Worm (Caenorhabditis elegans) whole organism, mixed stage, embryonic: ENCODE data around the gene arc-1.

Experiments used
- blmp-1 ChIP-seq: fragments of 150-350 bp; optimal IDR thresholded peaks from 2 replicates; lab custom pipeline; 2014; ENCODE audit warnings: missing biosample characterization, missing genetic modification characterization
- ceh-39 ChIP-seq: fragments of 150-350 bp; optimal IDR thresholded peaks from 2 replicates; lab custom pipeline; 2014; ENCODE audit warnings: missing biosample characterization, missing genetic modification characterization
- flh-1 ChIP-seq: fragments of 200-800 bp; sonication (Bioruptor generic); optimal IDR thresholded peaks from 2 replicates; lab custom pipeline; 2018; ENCODE audit warnings: mild to moderate bottlenecking, missing genetic modification characterization, moderate library complexity, missing compliant biosample characterization
- mls-2 ChIP-seq: sonication (generic microtip); optimal IDR thresholded peaks from 2 replicates; lab custom pipeline; 2016; ENCODE audit warnings: mild to moderate bottlenecking, missing genetic modification characterization, moderate library complexity, missing compliant biosample characterization
- nhr-237 ChIP-seq: fragments of 150-350 bp; optimal IDR thresholded peaks from 2 replicates; lab custom pipeline; 2014; ENCODE audit warnings: missing biosample characterization, missing genetic modification characterization
- nhr-28 ChIP-seq: fragments of 150-350 bp; optimal IDR thresholded peaks from 2 replicates; lab custom pipeline; 2014; ENCODE audit warnings: missing biosample characterization, missing genetic modification characterization
- pha-4 ChIP-seq: fragments of 150-350 bp; optimal IDR thresholded peaks from 2 replicates; lab custom pipeline; 2018; ENCODE audit warnings: missing biosample characterization, missing genetic modification reagents, missing genetic modification characterization
- sem-2 ChIP-seq: fragments of 200-800 bp; sonication (Bioruptor generic); optimal IDR thresholded peaks from 2 replicates; lab custom pipeline; 2018; ENCODE audit warnings: mild to moderate bottlenecking, missing genetic modification characterization, missing compliant biosample characterization
- sptf-1 ChIP-seq: sonication (generic microtip); optimal IDR thresholded peaks from 2 replicates; lab custom pipeline; 2017; ENCODE audit warnings: mild to moderate bottlenecking, missing genetic modification characterization, moderate library complexity, missing compliant biosample characterization
- unc-39 ChIP-seq: fragments of 150-350 bp; optimal IDR thresholded peaks from 2 replicates; lab custom pipeline; 2014; ENCODE audit warnings: missing biosample characterization, missing genetic modification characterization
- unc-62 ChIP-seq: fragments of 150-350 bp; optimal IDR thresholded peaks from 2 replicates; lab custom pipeline; 2014; ENCODE audit warnings: missing biosample characterization, missing genetic modification reagents, missing genetic modification characterization
- zip-8 ChIP-seq: fragments of 150-350 bp; optimal IDR thresholded peaks from 2 replicates; lab custom pipeline; 2014; ENCODE audit warnings: missing biosample characterization, missing genetic modification characterization
- ztf-11 ChIP-seq: fragments of 150-350 bp; optimal IDR thresholded peaks from 2 replicates; lab custom pipeline; 2014; ENCODE audit warnings: missing biosample characterization, missing genetic modification characterization

- TF ChIP-seq pha-4 (tag; lab: Kevin White, UChicago) (peak; percentile 31), mls-2 (tag; lab: Kevin White, UChicago) (no peak), flh-1 (GFP tag; lab: Kevin White, UChicago) (no peak), nhr-237 (tag; lab: Kevin White, UChicago) (no peak), ceh-39 (tag; lab: Kevin White, UChicago) (no peak), unc-39 (tag; lab: Kevin White, UChicago) (no peak), blmp-1 (tag; lab: Kevin White, UChicago) (no peak), unc-62 (GFP tag; lab: Kevin White, UChicago) (no peak), nhr-28 (tag; lab: Kevin White, UChicago) (no peak), zip-8 (no peak), ztf-11 (tag; lab: Kevin White, UChicago) (no peak), sptf-1 (tag; lab: Kevin White, UChicago) (no peak), sem-2 (GFP tag; lab: Kevin White, UChicago) (no peak)
These were observed 5.8 kb upstream of the arc-1 start, which contains the start of gene taf-8 for ce11 chrII:9668959-9669358.
